Worm (Caenorhabditis elegans): ENCODE results near the gene ztf-14.

Gene ztf-14

DNA sequence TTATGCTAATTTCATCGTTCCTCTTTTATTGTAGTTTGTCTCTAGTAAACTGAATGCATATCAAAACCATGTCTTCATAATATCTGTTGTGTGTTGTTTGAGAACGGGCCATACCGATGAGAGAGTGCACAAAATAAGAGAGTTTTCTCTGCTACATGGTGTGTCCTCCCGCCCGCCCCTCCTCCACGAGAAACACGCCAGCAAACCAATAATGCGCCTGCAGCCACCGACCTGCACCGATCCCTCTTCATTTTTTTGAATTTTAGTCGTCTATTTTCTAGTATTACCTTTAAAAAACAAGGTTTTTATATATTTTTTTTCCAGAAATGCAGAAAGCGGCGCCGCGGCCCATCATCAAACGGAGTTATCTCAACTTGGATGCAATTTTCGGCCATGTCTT is 15.6 kb upstream of the ztf-14 start, which contains the start of gene gfi-3 (continued):
- TF ChIP-seq zim-3 (tag; optimal IDR thresholded peaks at IDR 0.05) (no peak), pha-4 (tag; optimal IDR thresholded peaks at IDR 0.05) (no peak), lin-35 (GFP tag; optimal IDR thresholded peaks at IDR 0.05) (peak in 1 of 3 experiments; percentile 71), nhr-90 (tag; optimal IDR thresholded peaks at IDR 0.05) (no peak), hmg-20 (GFP tag; IDR thresholded peaks at IDR 0.05) (peak; percentile 72), F10E7.11 (tag; optimal IDR thresholded peaks at IDR 0.05) (no peak), rcor-1 (GFP tag; IDR thresholded peaks at IDR 0.05) (0 out of 2 replicates have a peak, but pooled peaks have one; percentile 32), F39B2.1 (GFP tag; IDR thresholded peaks at IDR 0.05) (no peak), chd-7 (tag; optimal IDR thresholded peaks at IDR 0.05) (no peak), pbrm-1 (GFP tag; IDR thresholded peaks at IDR 0.05) (peak; percentile 76), gei-17 (GFP tag; optimal IDR thresholded peaks at IDR 0.05) (peak; percentile 35), F22D6.2 (tag; optimal IDR thresholded peaks at IDR 0.05) (no peak), cebp-2 (GFP tag; IDR thresholded peaks at IDR 0.05) (no peak), snpc-1.3 (tag; optimal IDR thresholded peaks at IDR 0.05; ENCODE audit: insufficient read depth) (no peak), egl-18 (GFP tag; IDR thresholded peaks at IDR 0.05) (no peak), hrde-1 (tag; optimal IDR thresholded peaks at IDR 0.05; ENCODE audit: borderline replicate concordance) (no peak), mcd-1 (GFP tag; IDR thresholded peaks at IDR 0.05) (peak; percentile 69), ceh-100 (GFP tag; IDR thresholded peaks at IDR 0.05) (0 out of 2 replicates have a peak, but pooled peaks have one; percentile 11), bed-1 (GFP tag; IDR thresholded peaks at IDR 0.05) (no peak), unc-130 (GFP tag; optimal IDR thresholded peaks at IDR 0.05) (no peak), ceh-58 (GFP tag; IDR thresholded peaks at IDR 0.05) (no peak), hlh-26 (GFP tag; conservative IDR thresholded peaks at IDR 0.05) (no peak), sea-2 (GFP tag; IDR thresholded peaks at IDR 0.05) (no peak), ztf-25 (GFP tag; IDR thresholded peaks at IDR 0.05) (no peak), snpc-4 (GFP tag; optimal IDR thresholded peaks at IDR 0.05) (no peak), snpc-4 (tag; optimal IDR thresholded peaks at IDR 0.05) (peak; percentile 67 to 92 (median 89)), F49E8.2 (tag; optimal IDR thresholded peaks at IDR 0.05; ENCODE audit: insufficient read depth) (no peak), mes-4 (tag; optimal IDR thresholded peaks at IDR 0.05) (no peak), Y67H2A.10 (GFP tag; conservative IDR thresholded peaks at IDR 0.05) (no peak), ets-4 (GFP tag; optimal IDR thresholded peaks at IDR 0.05) (no peak), Y53F4B.3 (GFP tag; IDR thresholded peaks at IDR 0.05) (no peak), dox-1 (GFP tag; IDR thresholded peaks at IDR 0.05) (peak; percentile 74), madf-8 (GFP tag; conservative IDR thresholded peaks at IDR 0.05) (no peak), lag-1 (GFP tag; IDR thresholded peaks at IDR 0.05) (no peak), aptf-3 (GFP tag; IDR thresholded peaks at IDR 0.05) (no peak), ztf-22 (GFP tag; optimal IDR thresholded peaks at IDR 0.05) (no peak), ztf-18 (tag; optimal IDR thresholded peaks at IDR 0.05) (peak; percentile 94), mxl-1 (tag; optimal IDR thresholded peaks at IDR 0.05) (no peak), dpl-1 (GFP tag; optimal IDR thresholded peaks at IDR 0.05) (no peak), lin-54 (GFP tag; optimal IDR thresholded peaks at IDR 0.05) (peak; percentile 37), B0019.2 (GFP tag; conservative IDR thresholded peaks at IDR 0.05) (no peak), T26A5.8 (tag; optimal IDR thresholded peaks at IDR 0.05) (no peak), madf-10 (tag; optimal IDR thresholded peaks at IDR 0.05) (peak; percentile 25), lir-1 (GFP tag; conservative IDR thresholded peaks at IDR 0.05) (no peak), repo-1 (tag; optimal IDR thresholded peaks at IDR 0.05) (no peak), K12H6.12 (tag; optimal IDR thresholded peaks at IDR 0.05) (peak; percentile 40), ztf-6 (GFP tag; IDR thresholded peaks at IDR 0.05) (no peak), F55B11.4 (tag; optimal IDR thresholded peaks at IDR 0.05; ENCODE audit: borderline replicate concordance, insufficient read depth) (no peak), F57A8.1 (GFP tag; optimal IDR thresholded peaks at IDR 0.05) (no peak), madf-6 (GFP tag; IDR thresholded peaks at IDR 0.05) (no peak)
